Worm (Caenorhabditis elegans): ENCODE data around the gene F38A6.5.

The F38A6.5 gene

DNA sequence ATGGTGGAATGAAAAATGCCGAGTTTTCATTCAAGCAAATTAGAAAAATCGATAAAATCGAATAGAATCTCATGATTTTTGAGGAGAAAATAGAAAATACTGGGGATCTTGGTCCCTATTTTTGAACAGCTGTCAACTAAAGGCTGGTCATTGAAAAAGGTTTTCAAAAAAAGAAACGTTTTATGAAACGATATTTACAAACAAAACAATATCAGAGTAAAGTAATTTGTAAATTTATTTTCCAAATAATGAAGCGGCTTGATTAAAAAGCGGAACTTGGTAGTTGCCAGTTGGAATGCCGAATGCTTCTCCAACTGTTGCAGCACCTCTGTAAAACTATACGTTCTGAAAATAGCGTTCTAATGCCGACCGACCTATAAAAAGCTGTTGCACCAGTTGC is at the start of gene F38A6.5:
TSS of gene F38A6.5 (minus strand) at position 101 of the 400 bp plus-strand sequence.
- no peak for TF ChIP-seq unc-62 (GFP tag; optimal IDR thresholded peaks at IDR 0.05)

- TF ChIP-seq unc-62 (GFP tag; optimal IDR thresholded peaks at IDR 0.05), result no peak
Measured at ce11 chrV:20820033-20820432, 46.5 kb upstream of the F38A6.5 start, which contains the start of gene T03D8.6. TSS of gene T03D8.6 (minus strand) at chrV:20820330.

- TF ChIP-seq unc-62 (GFP tag; optimal IDR thresholded peaks at IDR 0.05), result no peak
Measured at ce11 chrV:20815842-20816241, 42.3 kb upstream of the F38A6.5 start, which contains the start of gene sshk-1. TSS of gene sshk-1 (plus strand) at chrV:20816142.

- no peak for TF ChIP-seq unc-62 (GFP tag; optimal IDR thresholded peaks at IDR 0.05)
Measured at ce11 chrV:20814424-20814823, 40.9 kb upstream of the F38A6.5 start, which contains the start of gene Y44A6D.7. TSS of gene Y44A6D.7 (plus strand) at chrV:20814724.

DNA sequence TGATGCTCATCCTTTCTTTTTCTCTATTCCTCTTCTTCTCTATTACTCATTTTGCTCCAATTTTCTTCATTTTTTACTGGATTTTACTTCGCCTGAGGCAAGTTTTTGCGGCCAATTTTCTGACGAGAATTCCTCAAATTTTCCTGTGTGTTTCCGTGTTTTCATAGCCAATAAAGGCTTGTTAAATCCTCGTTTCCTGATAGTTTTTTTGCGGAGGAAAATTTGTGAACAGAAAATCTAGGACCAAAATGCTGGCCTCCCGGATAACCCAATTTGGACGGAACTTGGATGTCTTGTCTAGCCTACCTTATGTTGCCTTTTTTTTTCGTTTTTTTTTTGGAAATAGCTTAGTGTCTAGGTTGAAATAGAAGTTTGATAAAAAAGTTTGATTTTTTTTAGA is 40.1 kb upstream of the F38A6.5 start:
- no peak for TF ChIP-seq unc-62 (GFP tag; optimal IDR thresholded peaks at IDR 0.05)

DNA sequence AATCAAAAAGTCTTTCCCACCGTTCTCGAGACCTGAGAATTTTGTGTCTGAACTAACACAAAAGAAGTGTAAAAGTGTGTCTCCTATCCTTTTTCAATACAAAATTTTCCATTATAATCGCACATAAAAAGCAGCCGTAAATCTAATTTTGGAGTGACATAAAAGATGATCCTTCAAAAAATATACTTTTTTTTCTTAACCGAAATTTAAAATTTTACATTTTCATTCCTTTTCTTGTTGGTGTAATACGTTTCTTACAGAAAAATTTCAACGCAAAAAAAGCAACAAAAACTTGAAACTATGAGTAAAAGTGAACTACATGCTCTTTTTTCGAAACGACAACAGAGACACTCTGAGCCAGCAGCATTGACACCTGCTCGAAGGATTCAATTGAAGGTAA is 33.5 kb upstream of the F38A6.5 start, which contains the start of gene Y44A6D.6:
TSS of gene Y44A6D.6 (plus strand) at position 301 of the 400 bp plus-strand sequence.
- no peak for TF ChIP-seq unc-62 (GFP tag; optimal IDR thresholded peaks at IDR 0.05)

ce11 chrV:20802906-20803305 is 29.4 kb upstream of the F38A6.5 start, which contains the start of gene Y44A6D.5:
TSS of gene Y44A6D.5 (minus strand) at chrV:20803006.
- TF ChIP-seq unc-62 (GFP tag; optimal IDR thresholded peaks at IDR 0.05), result no peak

ce11 chrV:20797918-20798317 is 24.4 kb upstream of the F38A6.5 start, which contains the start of gene sdf-9:
TSS of gene sdf-9 (plus strand) at chrV:20798218.
- no peak for TF ChIP-seq unc-62 (GFP tag; optimal IDR thresholded peaks at IDR 0.05)

- no peak for TF ChIP-seq unc-62 (GFP tag; optimal IDR thresholded peaks at IDR 0.05)
Measured at ce11 chrV:20793761-20794160, 20.2 kb upstream of the F38A6.5 start.

DNA sequence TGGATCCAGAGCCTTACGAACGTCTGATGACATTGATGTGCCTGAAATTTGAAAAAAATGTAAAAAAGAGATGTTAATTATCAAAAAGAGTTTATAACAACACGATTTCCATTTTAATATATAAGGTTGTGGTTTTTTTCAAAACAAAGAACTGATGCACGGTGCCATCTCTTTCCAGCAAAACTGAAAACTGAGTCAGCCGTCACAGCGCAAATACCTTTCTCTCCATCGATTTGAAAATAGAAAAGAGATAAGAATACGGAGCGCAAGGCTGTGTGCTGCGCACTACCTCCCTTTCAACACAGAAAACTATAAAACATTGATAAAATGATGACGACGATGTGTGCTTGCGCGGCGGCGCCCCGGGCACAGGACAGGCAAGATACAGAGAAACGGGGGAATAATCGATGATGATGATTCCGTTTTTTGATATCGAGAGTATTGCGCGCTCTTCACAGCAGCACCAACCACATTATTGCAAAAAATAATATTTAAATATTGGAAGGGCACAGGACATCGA is 18.9 kb upstream of the F38A6.5 start, which contains the start of gene Y44A6D.3:
TSS of gene Y44A6D.3 (minus strand) at position 51 of the 520 bp plus-strand sequence.
- TF ChIP-seq unc-62 (GFP tag; optimal IDR thresholded peaks at IDR 0.05), result no peak

- TF ChIP-seq unc-62 (GFP tag; optimal IDR thresholded peaks at IDR 0.05), result no peak
Measured at ce11 chrV:20790616-20791015, 17.1 kb upstream of the F38A6.5 start.

DNA sequence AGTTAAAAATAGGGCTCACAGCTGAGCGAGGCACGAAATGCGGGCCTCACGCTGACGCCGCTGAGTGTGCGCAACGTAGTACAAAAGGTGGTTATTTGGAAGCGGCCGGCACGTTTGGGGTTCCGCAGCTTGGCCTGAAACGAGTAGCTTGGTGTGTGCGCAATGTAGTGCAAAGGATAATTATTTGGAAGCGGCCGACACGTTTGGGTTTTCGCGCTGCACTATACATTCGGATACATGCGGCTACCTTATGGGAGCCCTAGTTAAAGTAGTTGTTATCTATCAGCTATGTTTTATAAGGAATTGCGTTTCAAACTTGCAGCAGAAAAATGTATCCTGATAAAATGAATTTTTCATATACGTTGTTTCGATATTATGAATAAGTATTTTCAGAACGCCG is 16.5 kb upstream of the F38A6.5 start, which contains the start of gene Y44A6D.1:
TSS of gene Y44A6D.1 (minus strand) at position 23 of the 400 bp plus-strand sequence.
- TF ChIP-seq unc-62 (GFP tag; optimal IDR thresholded peaks at IDR 0.05), result no peak

- no peak for TF ChIP-seq unc-62 (GFP tag; optimal IDR thresholded peaks at IDR 0.05)
Measured at ce11 chrV:20789105-20789504, 15.6 kb upstream of the F38A6.5 start, which contains the start of gene tpan-1. TSS of gene tpan-1 (plus strand) at chrV:20789502.

DNA sequence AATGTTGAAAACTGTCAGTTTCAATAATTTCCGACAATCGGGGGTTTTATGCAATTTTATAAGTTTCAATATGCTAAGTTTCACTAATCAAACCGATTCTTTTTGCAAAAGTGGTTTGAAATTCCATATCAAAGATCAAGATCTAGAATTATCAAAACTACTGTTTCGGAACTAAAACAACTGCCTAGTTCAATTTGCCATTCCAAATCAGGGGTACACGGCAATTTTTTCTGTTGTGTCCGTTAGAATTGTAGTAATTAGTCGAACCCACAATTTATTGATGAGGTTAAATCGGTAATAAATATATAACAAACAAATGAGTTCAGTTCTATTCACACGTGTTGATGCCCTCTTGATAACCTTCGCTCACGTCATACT is 12.3 kb upstream of the F38A6.5 start:
- TF ChIP-seq unc-62 (GFP tag; optimal IDR thresholded peaks at IDR 0.05), result no peak

DNA sequence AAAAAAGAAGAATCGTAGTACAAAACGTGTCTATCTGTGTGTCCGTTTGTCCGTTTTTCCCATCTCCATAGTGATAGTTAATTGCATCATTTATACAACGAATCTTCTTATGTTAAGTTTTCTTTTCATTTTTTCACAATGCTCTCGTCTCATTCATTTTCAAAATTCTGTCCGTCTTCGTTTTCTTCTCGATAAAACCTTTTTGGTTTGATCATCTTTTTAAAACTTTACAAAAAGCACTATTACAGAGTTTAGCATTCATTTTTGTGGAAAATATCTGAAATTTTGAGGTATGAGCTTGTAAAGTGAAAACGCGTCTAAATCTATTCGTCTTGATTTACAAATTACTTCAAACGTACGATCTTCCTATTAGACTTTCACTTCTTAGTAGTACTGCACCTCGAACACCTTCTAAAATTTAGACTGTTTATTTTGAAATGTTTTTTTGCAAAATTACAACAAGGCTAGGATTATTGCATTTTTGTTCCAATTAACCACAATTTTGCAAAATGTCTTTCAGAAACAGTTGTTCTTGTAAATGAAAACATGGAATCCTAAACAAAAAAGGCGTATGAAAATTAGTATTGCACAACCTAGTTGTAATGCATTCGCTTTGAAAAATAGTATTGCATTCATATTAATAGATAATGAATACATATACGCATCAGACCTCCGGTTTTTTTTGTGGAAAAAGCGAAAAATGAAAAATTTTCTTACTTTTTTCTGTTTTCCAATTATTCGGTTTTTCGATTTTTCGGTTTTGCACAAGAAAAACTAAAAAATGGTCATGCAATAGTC is 11.7 kb upstream of the F38A6.5 start:
- no peak for TF ChIP-seq unc-62 (GFP tag; optimal IDR thresholded peaks at IDR 0.05)

DNA sequence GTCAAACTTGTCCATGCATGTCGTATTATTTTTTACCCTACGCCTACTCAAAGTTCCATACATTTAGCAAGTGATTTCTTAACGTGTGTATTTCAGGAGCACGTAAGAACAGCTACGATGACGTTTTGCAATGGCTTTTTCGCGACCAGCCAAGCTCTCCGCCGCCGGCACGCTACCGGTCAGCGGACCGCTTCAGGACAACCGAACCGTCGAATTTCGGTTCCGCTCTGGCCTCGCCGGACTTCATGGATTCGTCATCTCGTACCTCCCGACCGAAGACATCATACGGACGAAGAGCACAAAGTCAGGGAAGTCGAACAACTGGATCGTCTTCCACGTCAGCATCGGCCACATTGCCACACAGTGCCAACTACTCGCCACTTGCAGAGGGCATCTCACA is 10.1 kb upstream of the F38A6.5 start:
- no peak for TF ChIP-seq unc-62 (GFP tag; optimal IDR thresholded peaks at IDR 0.05)

ce11 chrV:20782188-20782587 is 8.6 kb upstream of the F38A6.5 start:
- TF ChIP-seq unc-62 (GFP tag; optimal IDR thresholded peaks at IDR 0.05), result no peak

Measured in whole organism, dauer.